Worm (Caenorhabditis elegans) whole organism, L1 larva: Measurements from ENCODE around the gene srh-35.

Experiments used
- egl-13 ChIP-seq: sonication (generic microtip); optimal IDR thresholded peaks from 2 replicates; lab custom pipeline; 2016; ENCODE audit warnings: missing genotype, missing genetic modification reagents, missing genetic modification characterization, missing compliant biosample characterization
- egl-27 ChIP-seq, 2 experiments: fragments of 150-350 bp in 1 of 2; sonication (generic microtip); optimal IDR thresholded peaks; 3 replicates each; lab custom pipeline; 2017 to 2018; ENCODE audit warnings: missing biosample characterization in 2 of 2, missing genetic modification characterization in 2 of 2, missing genetic modification reagents in 2 of 2
- jun-1 ChIP-seq: fragments of 150-350 bp; optimal IDR thresholded peaks from 2 replicates; lab custom pipeline; 2014; ENCODE audit warnings: missing biosample characterization, missing genetic modification reagents, missing genetic modification characterization
- nhr-237 ChIP-seq: fragments of 150-350 bp; optimal IDR thresholded peaks from 2 replicates; lab custom pipeline; 2014; ENCODE audit warnings: missing biosample characterization, missing genetic modification characterization
- pqm-1 ChIP-seq: sonication (generic microtip); optimal IDR thresholded peaks from 3 replicates; lab custom pipeline; 2017; ENCODE audit warnings: missing biosample characterization, missing genetic modification characterization
- skn-1 ChIP-seq: fragments of 150-350 bp; optimal IDR thresholded peaks from 2 replicates; lab custom pipeline; 2014; ENCODE audit warnings: missing biosample characterization, missing genetic modification characterization
- snu-23 ChIP-seq: sonication (generic microtip); optimal IDR thresholded peaks from 2 replicates; lab custom pipeline; 2016; ENCODE audit warnings: missing genetic modification characterization, missing compliant biosample characterization
- unc-62 ChIP-seq: fragments of 150-350 bp; optimal IDR thresholded peaks from 2 replicates; lab custom pipeline; 2014; ENCODE audit warnings: missing biosample characterization, missing genetic modification reagents, missing genetic modification characterization

- TF ChIP-seq egl-27 (tag; optimal IDR thresholded peaks at IDR 0.05; lab: Kevin White, UChicago) (no peak), jun-1 (tag; lab: Kevin White, UChicago) (no peak), snu-23 (GFP tag; lab: Kevin White, UChicago) (no peak), egl-13 (tag; lab: Kevin White, UChicago) (no peak), pqm-1 (no peak), nhr-237 (no peak), unc-62 (GFP tag; lab: Kevin White, UChicago) (no peak), skn-1 (tag; lab: Kevin White, UChicago) (no peak)
These were observed 655 bp upstream of the srh-35 start, which contains the start of gene M02H5.8 for ce11 chrV:449685-450084.
